Fruit fly (Drosophila melanogaster): ENCODE measurements around the gene squ.

Gene squ

DNA sequence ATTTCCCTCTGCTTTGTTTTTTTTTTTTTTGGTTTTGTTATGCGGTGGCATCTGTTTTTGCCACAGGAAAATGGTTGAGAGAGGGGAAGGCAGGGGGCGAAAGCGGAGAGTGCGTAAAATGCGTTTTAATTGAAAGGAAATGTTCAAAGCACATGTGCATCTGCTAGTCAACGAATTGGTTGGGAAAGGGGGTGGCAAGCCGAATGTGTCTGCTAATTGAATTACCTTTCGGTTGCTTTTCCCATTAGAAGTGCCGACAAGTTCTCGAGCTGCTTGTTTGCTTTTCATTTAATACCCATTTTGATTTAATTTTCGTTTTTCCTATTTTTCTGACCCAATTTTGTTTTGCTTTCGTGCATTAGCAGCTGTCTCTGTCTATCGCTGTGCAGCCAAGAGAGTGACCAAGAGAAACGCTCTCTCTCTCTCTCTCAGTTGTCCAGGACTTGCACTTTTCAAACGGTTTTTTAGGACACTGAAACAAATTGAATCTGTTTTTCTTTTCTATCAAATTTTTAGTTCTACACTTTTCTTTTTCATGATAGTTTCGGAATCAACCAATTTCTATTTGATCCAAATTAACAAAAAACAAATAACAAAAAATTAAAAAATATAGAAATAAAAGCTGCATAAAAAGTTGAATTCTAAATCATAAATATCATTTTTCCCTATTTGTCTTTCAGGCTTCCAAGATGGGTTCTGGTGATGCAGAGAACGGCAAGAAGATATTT lies 38.8 kb downstream of the squ start:
- no peak for TF ChIP-seq CG8281 (tag; optimal IDR thresholded peaks at IDR 0.05)
- no peak for TF ChIP-seq dan (GFP tag; IDR thresholded peaks at IDR 0.05)
- no peak for TF ChIP-seq CG9932 (GFP tag; IDR thresholded peaks at IDR 0.05)
- TF ChIP-seq Chrac-16 (GFP tag; optimal IDR thresholded peaks at IDR 0.05), result no peak
- no peak for TF ChIP-seq sd (tag; optimal IDR thresholded peaks at IDR 0.05)
- TF ChIP-seq CG7963 (GFP tag; IDR thresholded peaks at IDR 0.05; ENCODE audit: partially characterized antibody), result no peak
- no peak for TF ChIP-seq ken (GFP tag; IDR thresholded peaks at IDR 0.05)
- TF ChIP-seq exex (tag; optimal IDR thresholded peaks at IDR 0.05), result no peak
- TF ChIP-seq bsh (GFP tag; optimal IDR thresholded peaks at IDR 0.05), result no peak
- no peak for TF ChIP-seq sc (optimal IDR thresholded peaks at IDR 0.05)
- no peak for TF ChIP-seq sc (GFP tag; optimal IDR thresholded peaks at IDR 0.05)
- TF ChIP-seq crc (GFP tag; optimal IDR thresholded peaks at IDR 0.05), result no peak
- no peak for TF ChIP-seq NfI (GFP tag; optimal IDR thresholded peaks at IDR 0.05)
- TF ChIP-seq CG6175 (GFP tag; IDR thresholded peaks at IDR 0.05), result no peak
- TF ChIP-seq zen2 (GFP tag; IDR thresholded peaks at IDR 0.05; ENCODE audit: partially characterized antibody), result no peak
- TF ChIP-seq CG10147 (GFP tag; optimal IDR thresholded peaks at IDR 0.05), result no peak
- 0 out of 2 replicates have a peak, but pooled peaks have one; percentile 17 for TF ChIP-seq CG10959 (GFP tag; IDR thresholded peaks at IDR 0.05)
- TF ChIP-seq chinmo (GFP tag; IDR thresholded peaks at IDR 0.05; ENCODE audit: partially characterized antibody), result 0 out of 4 replicates have a peak, but pooled peaks have one; percentile 8
- TF ChIP-seq CG33213 (GFP tag; optimal IDR thresholded peaks at IDR 0.05), result no peak
- no peak for TF ChIP-seq Hsf (GFP tag; optimal IDR thresholded peaks at IDR 0.05)
- no peak for TF ChIP-seq Dip3 (GFP tag; optimal IDR thresholded peaks at IDR 0.05)
- TF ChIP-seq sens (GFP tag), result peak; percentile 37
- TF ChIP-seq TFAM (GFP tag; optimal IDR thresholded peaks at IDR 0.05), result no peak
- no peak for TF ChIP-seq lov (optimal IDR thresholded peaks at IDR 0.05)
- TF ChIP-seq lov (GFP tag; IDR thresholded peaks at IDR 0.05), result no peak
- TF ChIP-seq CG32767 (GFP tag; IDR thresholded peaks at IDR 0.05), result no peak
- peak; percentile 45 to 64 for TF ChIP-seq Trl (optimal IDR thresholded peaks at IDR 0.05)
- no peak for TF ChIP-seq Trl (GFP tag; optimal IDR thresholded peaks at IDR 0.05)
- 0 out of 2 replicates have a peak, but pooled peaks have one; percentile 13 for TF ChIP-seq CG32772 (GFP tag; IDR thresholded peaks at IDR 0.05)
- TF ChIP-seq PHDP (tag; optimal IDR thresholded peaks at IDR 0.05), result no peak
- no peak for TF ChIP-seq CG8089 (GFP tag; optimal IDR thresholded peaks at IDR 0.05)
- no peak for TF ChIP-seq HLH4C (GFP tag; IDR thresholded peaks at IDR 0.05; ENCODE audit: partially characterized antibody)
- peak; percentile 26; the same call in 1 of the 2 replicates for TF ChIP-seq tna (GFP tag; IDR thresholded peaks at IDR 0.05; ENCODE audit: partially characterized antibody)
- TF ChIP-seq H2.0 (GFP tag; IDR thresholded peaks at IDR 0.05), result no peak
- no peak for TF ChIP-seq CG11093 (GFP tag; IDR thresholded peaks at IDR 0.05)
- peak; percentile 31; the same call in 1 of the 2 replicates for TF ChIP-seq Xrp1 (GFP tag; IDR thresholded peaks at IDR 0.05)
- TF ChIP-seq CG8478 (optimal IDR thresholded peaks at IDR 0.05), result no peak
- no peak for TF ChIP-seq CG30403 (GFP tag; optimal IDR thresholded peaks at IDR 0.05)
- no peak for TF ChIP-seq CG14667 (GFP tag; IDR thresholded peaks at IDR 0.05)
- no peak for TF ChIP-seq wor (GFP tag; IDR thresholded peaks at IDR 0.05)
- no peak for TF ChIP-seq bigmax (GFP tag; optimal IDR thresholded peaks at IDR 0.05)
- no peak for TF ChIP-seq CG12769 (tag; optimal IDR thresholded peaks at IDR 0.05)
- no peak for TF ChIP-seq Sox102F (GFP tag; optimal IDR thresholded peaks at IDR 0.05)
- TF ChIP-seq cg (GFP tag; optimal IDR thresholded peaks at IDR 0.05), result no peak
- no peak for TF ChIP-seq CG4820 (GFP tag; optimal IDR thresholded peaks at IDR 0.05)
- no peak for TF ChIP-seq seq (GFP tag; IDR thresholded peaks at IDR 0.05)
- peak; percentile 55; the same call in 1 of the 3 replicates for TF ChIP-seq otp (GFP tag; IDR thresholded peaks at IDR 0.05)
- TF ChIP-seq ERR (GFP tag; optimal IDR thresholded peaks at IDR 0.05), result no peak
- TF ChIP-seq CG42726 (GFP tag; IDR thresholded peaks at IDR 0.05; ENCODE audit: partially characterized antibody), result no peak
- TF ChIP-seq CG12942 (GFP tag; optimal IDR thresholded peaks at IDR 0.05), result no peak
- TF ChIP-seq nerfin-1 (tag; optimal IDR thresholded peaks at IDR 0.05), result peak; percentile 37

Data from whole organism, embryonic.